Fruit fly (Drosophila melanogaster) whole organism: ENCODE measurements around the gene brv3.

ENCODE experiments used
- CG8478 ChIP-seq: fragments of >200 bp; optimal IDR thresholded peaks from 2 replicates; lab custom pipeline; 2018; ENCODE audit warnings: inconsistent platforms
- EcR ChIP-seq, 2 experiments: fragments of >200 bp; optimal IDR thresholded peaks; 2 replicates each; lab custom pipeline; 2017; ENCODE audit warnings: missing biosample characterization in 2 of 2, missing genetic modification characterization in 2 of 2, missing genetic modification reagents in 2 of 2
- pan ChIP-seq: fragments of >200 bp; optimal IDR thresholded peaks from 2 replicates; lab custom pipeline; 2017
- psq ChIP-seq: fragments of >200 bp; optimal IDR thresholded peaks from 2 replicates; lab custom pipeline; 2017
- usp ChIP-seq: fragments of >200 bp; optimal IDR thresholded peaks from 2 replicates; lab custom pipeline; 2017; ENCODE audit warnings: missing biosample characterization, missing genetic modification characterization, mixed read lengths

The brv3 gene

DNA sequence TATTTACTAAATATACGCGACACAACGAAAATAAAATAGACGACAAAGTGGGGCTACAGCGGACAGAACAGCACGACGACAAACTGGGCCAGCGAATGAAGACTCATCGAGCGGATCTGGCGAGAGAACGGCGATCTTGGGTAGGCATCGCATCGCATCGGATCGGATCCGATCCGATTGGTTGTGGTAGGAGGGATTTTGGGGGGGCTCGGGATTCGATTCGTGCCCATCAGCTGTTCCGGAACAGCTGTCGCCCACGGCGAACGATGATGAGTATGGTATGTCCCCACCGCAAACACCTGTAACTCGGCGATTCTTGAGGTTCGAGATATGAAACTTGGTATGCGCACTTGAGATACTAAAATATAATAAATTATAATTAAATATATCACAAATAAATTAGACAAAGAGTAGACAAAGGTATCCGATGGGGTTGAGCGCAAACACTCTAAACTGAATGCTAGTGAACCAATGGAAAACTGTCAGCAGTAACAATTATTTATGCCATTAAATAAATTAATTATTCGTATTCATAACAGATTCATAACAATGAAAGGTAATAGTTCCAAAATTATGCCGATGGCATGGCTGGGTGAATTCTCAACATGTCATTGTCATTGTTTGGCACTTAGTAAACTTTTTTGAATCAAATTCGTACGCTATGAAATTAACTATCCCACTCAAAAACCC, 43.9 kb downstream of the brv3 start, which contains the start of the genes Vha36-3 and AANATL7:
Gene Vha36-3, minus strand, starts transcription at position 242 of the 690 bp plus-strand sequence.
Gene AANATL7, plus strand, starts transcription at position 640 of the 690 bp plus-strand sequence.
- TF ChIP-seq EcR (GFP tag; optimal IDR thresholded peaks at IDR 0.05; lab: Kevin White, UChicago) (no peak), CG8478 (lab: Kevin White, UChicago) (no peak), usp (GFP tag; lab: Kevin White, UChicago) (no peak), psq (no peak), pan (lab: Kevin White, UChicago) (no peak)
